Fruit fly (Drosophila melanogaster): Measurements from ENCODE around the gene promL.
A peak's percentile ranks its signal among the peaks of the same experiment; 100 is the strongest.

The promL gene

dm6 chr3L:3096073-3096725, 31.3 kb downstream of the promL start (continued):
- TF ChIP-seq hbn (GFP tag; IDR thresholded peaks at IDR 0.05; ENCODE audit: partially characterized antibody) (no peak), maf-S (GFP tag; optimal IDR thresholded peaks at IDR 0.05) (no peak), CG1647 (GFP tag; optimal IDR thresholded peaks at IDR 0.05) (no peak), CG2199 (GFP tag; IDR thresholded peaks at IDR 0.05) (no peak), sqz (GFP tag; optimal IDR thresholded peaks at IDR 0.05) (no peak), BtbVII (GFP tag; optimal IDR thresholded peaks at IDR 0.05) (no peak), CG12236 (GFP tag; optimal IDR thresholded peaks at IDR 0.05) (no peak), CG13123 (GFP tag; optimal IDR thresholded peaks at IDR 0.05) (no peak), cwo (GFP tag; optimal IDR thresholded peaks at IDR 0.05) (peak; percentile 43), CG10267 (tag; optimal IDR thresholded peaks at IDR 0.05) (no peak), rib (GFP tag; IDR thresholded peaks at IDR 0.05) (no peak), CG9215 (GFP tag; IDR thresholded peaks at IDR 0.05) (no peak), GATAe (GFP tag; conservative IDR thresholded peaks at IDR 0.05) (no peak), pum (GFP tag; optimal IDR thresholded peaks at IDR 0.05) (no peak), croc (GFP tag; conservative IDR thresholded peaks at IDR 0.05) (no peak), Adf1 (GFP tag; IDR thresholded peaks at IDR 0.05) (no peak), zfh2 (GFP tag; optimal IDR thresholded peaks at IDR 0.05) (no peak), Hey (tag; optimal IDR thresholded peaks at IDR 0.05) (no peak), CrebB (tag; optimal IDR thresholded peaks at IDR 0.05) (no peak), Dek (tag; optimal IDR thresholded peaks at IDR 0.05) (no peak), CG10366 (GFP tag; IDR thresholded peaks at IDR 0.05) (no peak), MTF-1 (GFP tag; optimal IDR thresholded peaks at IDR 0.05; ENCODE audit: borderline replicate concordance) (no peak), bbx (GFP tag; IDR thresholded peaks at IDR 0.05; ENCODE audit: partially characterized antibody) (peak; percentile 91), Hmx (GFP tag; optimal IDR thresholded peaks at IDR 0.05) (no peak), CG10147 (GFP tag; optimal IDR thresholded peaks at IDR 0.05) (no peak), Lhr (GFP tag; optimal IDR thresholded peaks at IDR 0.05) (no peak), Nf-YB (GFP tag; optimal IDR thresholded peaks at IDR 0.05) (no peak), Atf3 (GFP tag; optimal IDR thresholded peaks at IDR 0.05) (no peak), CG12299 (tag; optimal IDR thresholded peaks at IDR 0.05) (no peak), D (optimal IDR thresholded peaks at IDR 0.05) (no peak), D (GFP tag; optimal IDR thresholded peaks at IDR 0.05) (no peak), Stat92E (GFP tag; optimal IDR thresholded peaks at IDR 0.05) (peak in 1 of 3 experiments; percentile 12), emc (GFP tag; optimal IDR thresholded peaks at IDR 0.05) (no peak), disco-r (GFP tag; optimal IDR thresholded peaks at IDR 0.05) (no peak), CG15479 (GFP tag; optimal IDR thresholded peaks at IDR 0.05) (no peak), CG9817 (tag; optimal IDR thresholded peaks at IDR 0.05) (peak; percentile 22), ssp (GFP tag; IDR thresholded peaks at IDR 0.05) (no peak), ase (GFP tag; IDR thresholded peaks at IDR 0.05) (no peak), Nf-YC (tag; optimal IDR thresholded peaks at IDR 0.05) (no peak), CG7963 (GFP tag; IDR thresholded peaks at IDR 0.05; ENCODE audit: partially characterized antibody) (peak; percentile 93), CG9932 (GFP tag; IDR thresholded peaks at IDR 0.05) (peak; percentile 51), CG33557 (GFP tag; optimal IDR thresholded peaks at IDR 0.05) (no peak), CG32772 (GFP tag; IDR thresholded peaks at IDR 0.05) (no peak), ftz-f1 (GFP tag; optimal IDR thresholded peaks at IDR 0.05) (no peak), bcd (GFP tag; optimal IDR thresholded peaks at IDR 0.05) (no peak), NfI (GFP tag; optimal IDR thresholded peaks at IDR 0.05) (peak; percentile 5), CG17361 (GFP tag; IDR thresholded peaks at IDR 0.05) (no peak; the same call in 2 of the 3 replicates), CG17328 (GFP tag; IDR thresholded peaks at IDR 0.05) (no peak), CG3726 (GFP tag; IDR thresholded peaks at IDR 0.05) (no peak), Ets97D (GFP tag; optimal IDR thresholded peaks at IDR 0.05) (no peak)
